Fruit fly (Drosophila melanogaster) whole organism, embryonic: ENCODE results near the gene CG34125.

Source experiments
- Adf1 ChIP-seq: fragments of 200-800 bp; sonication (Bioruptor generic); IDR thresholded peaks from 2 replicates; pipeline ENCODE4 v1.3.6; 2022; ENCODE audit warnings: missing biosample characterization, missing genetic modification characterization
- Bgb ChIP-seq: fragments of 200-800 bp; sonication (Bioruptor generic); IDR thresholded peaks from 2 replicates; pipeline ENCODE4 v1.3.6; 2022; ENCODE audit warnings: missing biosample characterization, missing genetic modification characterization; ENCODE audit not compliant: partially characterized antibody
- BtbVII ChIP-seq: fragments of 200-800 bp; sonication (Bioruptor generic); optimal IDR thresholded peaks from 3 replicates; lab custom pipeline; 2017; ENCODE audit warnings: missing biosample characterization, mild to moderate bottlenecking, missing genetic modification characterization
- CG13123 ChIP-seq: fragments of 200-800 bp; sonication (Bioruptor generic); optimal IDR thresholded peaks from 2 replicates; lab custom pipeline; 2016; ENCODE audit warnings: missing biosample characterization, missing genetic modification characterization
- CG14441 ChIP-seq: fragments of 200-800 bp; sonication (Bioruptor generic); IDR thresholded peaks from 2 replicates; pipeline ENCODE4 v1.3.6; 2022; ENCODE audit warnings: missing biosample characterization, missing genetic modification characterization
- CG15479 ChIP-seq: fragments of 200-800 bp; sonication (Bioruptor generic); optimal IDR thresholded peaks from 3 replicates; lab custom pipeline; 2019; ENCODE audit warnings: missing biosample characterization, mild to moderate bottlenecking, missing genetic modification characterization, moderate library complexity
- CG17612 ChIP-seq: fragments of 200-800 bp; sonication (Bioruptor generic); IDR thresholded peaks from 2 replicates; pipeline ENCODE4 v1.3.6; 2022; ENCODE audit warnings: missing biosample characterization, missing genetic modification characterization
- CG17802 ChIP-seq: fragments of 200-800 bp; sonication (Bioruptor generic); optimal IDR thresholded peaks from 2 replicates; lab custom pipeline; 2018; ENCODE audit warnings: missing biosample characterization, mild to moderate bottlenecking, missing genetic modification characterization, moderate library complexity
- CG2678 ChIP-seq: fragments of 200-800 bp; sonication (Bioruptor generic); optimal IDR thresholded peaks from 3 replicates; lab custom pipeline; 2019; ENCODE audit warnings: missing biosample characterization, mild to moderate bottlenecking, missing genetic modification characterization, moderate library complexity
- CG2875 ChIP-seq: fragments of 200-800 bp; sonication (Bioruptor generic); optimal IDR thresholded peaks from 2 replicates; lab custom pipeline; 2017; ENCODE audit warnings: missing biosample characterization, mild to moderate bottlenecking, missing genetic modification characterization, missing genetic modification reagents
- CG42726 ChIP-seq: fragments of 200-800 bp; sonication (Bioruptor generic); IDR thresholded peaks from 2 replicates; pipeline ENCODE4 v1.3.6; 2022; ENCODE audit warnings: missing biosample characterization, missing genetic modification characterization; ENCODE audit not compliant: partially characterized antibody
- CG4328 ChIP-seq: fragments of 200-800 bp; sonication (Bioruptor generic); optimal IDR thresholded peaks from 3 replicates; lab custom pipeline; 2017; ENCODE audit warnings: missing biosample characterization, missing genetic modification reagents, missing genetic modification characterization
- CG4404 ChIP-seq: fragments of 200-800 bp; sonication (Bioruptor generic); IDR thresholded peaks from 2 replicates; pipeline ENCODE4 v1.3.6; 2022; ENCODE audit warnings: missing biosample characterization, missing genetic modification characterization
- CG4424 ChIP-seq: fragments of 200-800 bp; sonication (Bioruptor generic); optimal IDR thresholded peaks from 3 replicates; lab custom pipeline; 2016; ENCODE audit warnings: missing biosample characterization, missing genetic modification characterization
- CG5953 ChIP-seq: fragments of 200-800 bp; sonication (Bioruptor generic); IDR thresholded peaks from 2 replicates; pipeline ENCODE4 v1.3.6; 2022; ENCODE audit warnings: missing biosample characterization, missing genetic modification characterization
- CG6254 ChIP-seq: fragments of 200-800 bp; sonication (Bioruptor generic); optimal IDR thresholded peaks from 3 replicates; lab custom pipeline; 2017; ENCODE audit warnings: mild to moderate bottlenecking, missing biosample characterization, missing genetic modification reagents, missing genetic modification characterization
- CG7928 ChIP-seq: fragments of 200-800 bp; sonication (Bioruptor generic); optimal IDR thresholded peaks from 2 replicates; lab custom pipeline; 2017; ENCODE audit warnings: missing biosample characterization, mild to moderate bottlenecking, missing genetic modification characterization
- CG8290 ChIP-seq, 3 experiments: fragments of 200-800 bp; sonication (Bioruptor generic); optimal IDR thresholded peaks; 2 replicates each; lab custom pipeline; 2016 to 2019; ENCODE audit warnings: missing biosample characterization in 3 of 3, missing genetic modification characterization in 3 of 3, mild to moderate bottlenecking in 2 of 3, moderate library complexity in 1 of 3
- CG8388 ChIP-seq: fragments of 200-800 bp; sonication (Bioruptor generic); optimal IDR thresholded peaks from 2 replicates; lab custom pipeline; 2019; ENCODE audit warnings: missing biosample characterization, mild to moderate bottlenecking, missing genetic modification characterization, moderate library complexity
- Dfd ChIP-seq, 2 experiments: fragments of >200 bp; optimal IDR thresholded peaks; 2 replicates each; lab custom pipeline; 2017; ENCODE audit warnings: missing biosample characterization in 2 of 2, missing genetic modification characterization in 2 of 2
- Dref ChIP-seq: fragments of 200-800 bp; sonication (Bioruptor generic); IDR thresholded peaks from 2 replicates; pipeline ENCODE4 v1.3.6; 2022; ENCODE audit warnings: missing biosample characterization, missing genetic modification characterization
- Gug ChIP-seq: fragments of 200-800 bp; sonication (Bioruptor generic); IDR thresholded peaks from 4 replicates; pipeline ENCODE4 v1.3.6; 2022; ENCODE audit warnings: missing biosample characterization, missing genetic modification characterization
- HmgZ ChIP-seq: fragments of 200-800 bp; sonication (Bioruptor generic); optimal IDR thresholded peaks from 2 replicates; lab custom pipeline; 2018; ENCODE audit warnings: missing biosample characterization, mild to moderate bottlenecking, missing genetic modification characterization
- MTF-1 ChIP-seq: fragments of 200-800 bp; sonication (Bioruptor generic); optimal IDR thresholded peaks from 2 replicates; lab custom pipeline; 2018; ENCODE audit warnings: missing biosample characterization, mild to moderate bottlenecking, missing genetic modification characterization, borderline replicate concordance
- Mad ChIP-seq: fragments of 200-800 bp; sonication (Bioruptor generic); optimal IDR thresholded peaks from 2 replicates; lab custom pipeline; 2016; ENCODE audit warnings: missing biosample characterization, missing genetic modification characterization
- Med ChIP-seq: fragments of 200-800 bp; sonication (Bioruptor generic); peaks from one replicate; lab custom pipeline; 2016; ENCODE audit warnings: missing biosample characterization, missing genetic modification characterization, mild to moderate bottlenecking, inconsistent platforms, moderate library complexity
- Meics ChIP-seq: fragments of 200-800 bp; sonication (Bioruptor generic); optimal IDR thresholded peaks from 2 replicates; lab custom pipeline; 2017; ENCODE audit warnings: missing biosample characterization, mild to moderate bottlenecking, missing genetic modification characterization
- Mrtf ChIP-seq: fragments of 200-800 bp; sonication (Bioruptor generic); IDR thresholded peaks from 3 replicates; pipeline ENCODE4 v1.3.6; 2022; ENCODE audit warnings: missing biosample characterization, missing genetic modification characterization
- Oaz ChIP-seq: fragments of 200-800 bp; sonication (Bioruptor generic); IDR thresholded peaks from 2 replicates; pipeline ENCODE4 v1.3.6; 2022; ENCODE audit warnings: missing biosample characterization, missing genetic modification characterization
- Pdp1 ChIP-seq, 2 experiments: fragments of 200-800 bp; sonication (Bioruptor generic); optimal IDR thresholded peaks; 3 replicates each; lab custom pipeline; 2016; ENCODE audit warnings: missing biosample characterization in 2 of 2, missing genetic modification characterization in 2 of 2, mild to moderate bottlenecking in 1 of 2, moderate library complexity in 1 of 2
- Ptx1 ChIP-seq: fragments of 200-800 bp; sonication (Bioruptor generic); IDR thresholded peaks from 2 replicates; pipeline ENCODE4 v1.3.6; 2022; ENCODE audit warnings: missing biosample characterization, missing genetic modification characterization
- Sin3A ChIP-seq: fragments of >200 bp; optimal IDR thresholded peaks from 2 replicates; lab custom pipeline; 2018
- Usf ChIP-seq: fragments of 200-800 bp; sonication (Bioruptor generic); optimal IDR thresholded peaks from 2 replicates; lab custom pipeline; 2017; ENCODE audit warnings: missing genotype, missing biosample characterization, missing genetic modification characterization
- ase ChIP-seq: fragments of 200-800 bp; sonication (Bioruptor generic); IDR thresholded peaks from 3 replicates; pipeline ENCODE4 v1.3.6; 2022; ENCODE audit warnings: missing biosample characterization, missing genetic modification characterization
- bab2 ChIP-seq: fragments of 200-800 bp; sonication (Bioruptor generic); optimal IDR thresholded peaks from 2 replicates; lab custom pipeline; 2016; ENCODE audit warnings: missing biosample characterization, missing genetic modification characterization
- bigmax ChIP-seq: fragments of 200-800 bp; sonication (Bioruptor generic); optimal IDR thresholded peaks from 2 replicates; lab custom pipeline; 2018; ENCODE audit warnings: missing biosample characterization, mild to moderate bottlenecking, missing genetic modification characterization
- cato ChIP-seq: fragments of 200-800 bp; sonication (Bioruptor generic); optimal IDR thresholded peaks from 2 replicates; lab custom pipeline; 2016; ENCODE audit warnings: missing biosample characterization, missing genetic modification characterization, borderline replicate concordance
- chm ChIP-seq: fragments of 200-800 bp; sonication (Bioruptor generic); IDR thresholded peaks from 2 replicates; pipeline ENCODE4 v1.3.6; 2022; ENCODE audit warnings: missing biosample characterization, missing genetic modification characterization
- fd96Cb ChIP-seq: fragments of 200-800 bp; sonication (Bioruptor generic); optimal IDR thresholded peaks from 2 replicates; lab custom pipeline; 2018; ENCODE audit warnings: missing biosample characterization, mild to moderate bottlenecking, missing genetic modification characterization, moderate library complexity
- grau ChIP-seq: fragments of 200-800 bp; optimal IDR thresholded peaks from 3 replicates; lab custom pipeline; 2019; ENCODE audit warnings: missing biosample characterization, mild to moderate bottlenecking, missing genetic modification characterization, moderate library complexity
- lab ChIP-seq: fragments of 200-800 bp; sonication (Bioruptor generic); optimal IDR thresholded peaks from 3 replicates; lab custom pipeline; 2017; ENCODE audit warnings: missing biosample characterization, missing genetic modification characterization, mild to moderate bottlenecking, moderate library complexity, missing genetic modification reagents
- sens ChIP-seq: fragments of 200-800 bp; sonication (Bioruptor generic); peaks from one replicate; lab custom pipeline; 2016; ENCODE audit warnings: missing biosample characterization, missing genetic modification characterization
- sug ChIP-seq: fragments of 200-800 bp; optimal IDR thresholded peaks from 2 replicates; lab custom pipeline; 2019; ENCODE audit warnings: missing biosample characterization, mild to moderate bottlenecking, missing genetic modification characterization, moderate library complexity
- tap ChIP-seq: fragments of 200-800 bp; optimal IDR thresholded peaks from 3 replicates; lab custom pipeline; 2019; ENCODE audit warnings: missing biosample characterization, mild to moderate bottlenecking, missing genetic modification characterization, moderate library complexity
- unc-4 ChIP-seq: fragments of 200-800 bp; sonication (Bioruptor generic); IDR thresholded peaks from 2 replicates; pipeline ENCODE4 v1.3.6; 2022; ENCODE audit warnings: missing biosample characterization, missing genetic modification characterization; ENCODE audit not compliant: partially characterized antibody
- vvl ChIP-seq: fragments of 200-800 bp; sonication (Bioruptor generic); IDR thresholded peaks from 2 replicates; pipeline ENCODE4 v1.3.6; 2022; ENCODE audit warnings: missing biosample characterization, missing genetic modification characterization
- wor ChIP-seq: fragments of 200-800 bp; sonication (Bioruptor generic); IDR thresholded peaks from 2 replicates; pipeline ENCODE4 v1.3.6; 2022; ENCODE audit warnings: missing biosample characterization, missing genetic modification characterization

Gene CG34125

dm6 chr2L:5000287-5000871 lies 34.9 kb downstream of the CG34125 start (continued):
- peak; percentile 48; the same call in 2 of the 3 replicates for TF ChIP-seq ase (GFP tag; lab: Robert Waterston, UW)
- peak; percentile 80 for TF ChIP-seq fd96Cb (tag; lab: Kevin White, UChicago)
- peak; percentile 87 for TF ChIP-seq chm (GFP tag; lab: Robert Waterston, UW)
- TF ChIP-seq CG17612, result peak; percentile 40; the same call in 1 of the 2 replicates
- peak; percentile 53; the same call in 1 of the 2 replicates for TF ChIP-seq CG5953 (GFP tag; lab: Robert Waterston, UW)
- TF ChIP-seq vvl (GFP tag; lab: Robert Waterston, UW), result peak; percentile 88
- peak; percentile 75 for TF ChIP-seq CG6254
- peak; percentile 90 for TF ChIP-seq CG2678 (tag; lab: Kevin White, UChicago)
- TF ChIP-seq Dref (GFP tag; lab: Robert Waterston, UW), result no peak
- TF ChIP-seq CG7928 (GFP tag; lab: Kevin White, UChicago), result peak; percentile 53
- TF ChIP-seq lab (GFP tag; lab: Kevin White, UChicago), result peak; percentile 85
- peak; percentile 79 for TF ChIP-seq CG8290 (GFP tag; optimal IDR thresholded peaks at IDR 0.05; lab: Kevin White, UChicago)
- peak; percentile 13 to 49 for TF ChIP-seq CG8290 (tag; optimal IDR thresholded peaks at IDR 0.05; lab: Kevin White, UChicago)
- TF ChIP-seq Pdp1 (GFP tag; optimal IDR thresholded peaks at IDR 0.05; lab: Kevin White, UChicago), result peak; percentile 56 to 85
- peak; percentile 70 for TF ChIP-seq Mad
- TF ChIP-seq Meics (GFP tag; lab: Kevin White, UChicago), result peak; percentile 82
- peak; percentile 83 for TF ChIP-seq Ptx1 (GFP tag; lab: Robert Waterston, UW)
- peak; percentile 64 for TF ChIP-seq Usf (GFP tag; lab: Kevin White, UChicago)
- TF ChIP-seq unc-4 (GFP tag; lab: Robert Waterston, UW), result no peak
- peak; percentile 28 for TF ChIP-seq MTF-1 (GFP tag; lab: Kevin White, UChicago)
- TF ChIP-seq CG15479 (GFP tag; lab: Kevin White, UChicago), result peak; percentile 51
- TF ChIP-seq BtbVII (GFP tag; lab: Kevin White, UChicago), result peak; percentile 84
- peak; percentile 33 for TF ChIP-seq CG17802
- TF ChIP-seq, all 482 proteins: peak for 394

dm6 chr2L:5000919-5001581 lies 35.6 kb downstream of the CG34125 start:
- TF ChIP-seq wor (0 out of 2 replicates have a peak, but pooled peaks have one; percentile 12), bab2 (GFP tag; lab: Kevin White, UChicago) (no peak), Mrtf (GFP tag; lab: Robert Waterston, UW) (peak; percentile 26; the same call in 2 of the 3 replicates), bigmax (GFP tag; lab: Kevin White, UChicago) (peak; percentile 36), CG4404 (GFP tag; lab: Robert Waterston, UW) (peak; percentile 29; the same call in 1 of the 2 replicates), CG4328 (GFP tag; lab: Kevin White, UChicago) (no peak), HmgZ (peak; percentile 17), sug (tag; lab: Kevin White, UChicago) (peak; percentile 41), Gug (GFP tag; lab: Robert Waterston, UW) (peak; percentile 37; the same call in 2 of the 4 replicates), Adf1 (peak; percentile 52; the same call in 1 of the 2 replicates), CG13123 (GFP tag; lab: Kevin White, UChicago) (no peak), CG2875 (GFP tag; lab: Kevin White, UChicago) (peak; percentile 6), Sin3A (peak; percentile 4), Dfd (GFP tag; optimal IDR thresholded peaks at IDR 0.05; lab: Kevin White, UChicago) (peak in 1 of 2 experiments; percentile 98), cato (no peak), Med (GFP tag; lab: Kevin White, UChicago) (peak; percentile 69), tap (no peak), CG4424 (GFP tag; lab: Kevin White, UChicago) (no peak), Bgb (GFP tag; lab: Robert Waterston, UW) (peak; percentile 69), CG42726 (GFP tag; lab: Robert Waterston, UW) (peak; percentile 87), CG8388 (GFP tag; lab: Kevin White, UChicago) (no peak), CG5953 (GFP tag; lab: Robert Waterston, UW) (peak; percentile 52; the same call in 1 of the 2 replicates), Oaz (GFP tag; lab: Robert Waterston, UW) (0 out of 2 replicates have a peak, but pooled peaks have one; percentile 6), sens (GFP tag; lab: Kevin White, UChicago) (peak; percentile 11), CG14441 (peak; percentile 65), grau (tag; lab: Kevin White, UChicago) (peak; percentile 94)
